Worm (Caenorhabditis elegans) whole organism, L4/young adult: ENCODE measurements around the gene F17E9.5.

Experiments
- W03F9.2 ChIP-seq: fragments of 150-350 bp; optimal IDR thresholded peaks from 2 replicates; lab custom pipeline; 2014; ENCODE audit warnings: missing biosample characterization, missing genetic modification characterization
- him-1 ChIP-seq: sonication (generic microtip); optimal IDR thresholded peaks from 2 replicates; lab custom pipeline; 2016; ENCODE audit warnings: missing genotype, missing genetic modification reagents, missing genetic modification characterization, missing compliant biosample characterization

ce11 chrIV:8379683-8380082 lies 34.1 kb downstream of the F17E9.5 start, which contains the start of gene praf-3:
- no peak for TF ChIP-seq W03F9.2 (tag; lab: Kevin White, UChicago)
- TF ChIP-seq him-1 (tag; lab: Kevin White, UChicago): no peak
